Worm (Caenorhabditis elegans) whole organism, early embryonic: Measurements from ENCODE around the gene K08D8.11.

Source experiments
- B0310.2 ChIP-seq: sonication (generic microtip); optimal IDR thresholded peaks from 2 replicates; lab custom pipeline; 2016; ENCODE audit warnings: mild to moderate bottlenecking, missing genetic modification characterization, missing compliant biosample characterization
- F13C5.2 ChIP-seq: sonication (generic microtip); optimal IDR thresholded peaks from 2 replicates; lab custom pipeline; 2017; ENCODE audit warnings: mild to moderate bottlenecking, missing genetic modification characterization, inconsistent platforms, missing compliant biosample characterization
- aly-1 ChIP-seq: sonication (generic microtip); optimal IDR thresholded peaks from 2 replicates; lab custom pipeline; 2016; ENCODE audit warnings: missing genetic modification characterization, missing compliant biosample characterization
- ama-1 ChIP-seq: fragments of 150-350 bp; optimal IDR thresholded peaks from 2 replicates; lab custom pipeline; 2014
- ceh-13 ChIP-seq: fragments of 200-800 bp; sonication (Bioruptor generic); optimal IDR thresholded peaks from 2 replicates; lab custom pipeline; 2018; ENCODE audit warnings: mild to moderate bottlenecking, missing genetic modification characterization, missing compliant biosample characterization
- ceh-36 ChIP-seq: sonication (generic microtip); optimal IDR thresholded peaks from 2 replicates; lab custom pipeline; 2016; ENCODE audit warnings: missing genetic modification characterization, inconsistent platforms, missing compliant biosample characterization
- ets-7 ChIP-seq: sonication (generic microtip); optimal IDR thresholded peaks from 2 replicates; lab custom pipeline; 2016; ENCODE audit warnings: missing genotype, missing genetic modification characterization, missing compliant biosample characterization
- flt-1 ChIP-seq: fragments of 200-800 bp; sonication (Bioruptor generic); IDR thresholded peaks from 2 replicates; pipeline ENCODE4 v1.3.6; 2022; ENCODE audit warnings: missing genetic modification characterization, missing compliant biosample characterization
- hmbx-1 ChIP-seq: sonication (generic microtip); optimal IDR thresholded peaks from 2 replicates; lab custom pipeline; 2016; ENCODE audit warnings: mild to moderate bottlenecking, missing genetic modification characterization, missing compliant biosample characterization
- hmg-4 ChIP-seq: fragments of 200-800 bp; sonication (Bioruptor generic); optimal IDR thresholded peaks from 2 replicates; lab custom pipeline; 2018; ENCODE audit warnings: mild to moderate bottlenecking, missing genetic modification characterization, missing compliant biosample characterization
- hnd-1 ChIP-seq: sonication (generic microtip); optimal IDR thresholded peaks from 2 replicates; lab custom pipeline; 2016; ENCODE audit warnings: missing genetic modification characterization, missing compliant biosample characterization
- pes-1 ChIP-seq: fragments of 200-800 bp; sonication (Bioruptor generic); IDR thresholded peaks from 2 replicates; pipeline ENCODE4 v1.3.6; 2022; ENCODE audit warnings: missing genetic modification reagents, missing genetic modification characterization, missing compliant biosample characterization
- scrt-1 ChIP-seq: fragments of 200-800 bp; sonication (Bioruptor generic); IDR thresholded peaks from 2 replicates; pipeline ENCODE4 v1.3.6; 2022; ENCODE audit warnings: missing genetic modification characterization, missing compliant biosample characterization
- sea-1 ChIP-seq: fragments of 200-800 bp; sonication (Bioruptor generic); conservative IDR thresholded peaks from 2 replicates; pipeline ENCODE4 v1.3.6; 2022; ENCODE audit warnings: missing genetic modification characterization, missing compliant biosample characterization
- tbx-11 ChIP-seq: fragments of 200-800 bp; sonication (Bioruptor generic); IDR thresholded peaks from 2 replicates; pipeline ENCODE4 v1.3.6; 2022; ENCODE audit warnings: missing genetic modification characterization, missing compliant biosample characterization
- tbx-37 ChIP-seq: fragments of 200-800 bp; sonication (Bioruptor generic); conservative IDR thresholded peaks from 2 replicates; pipeline ENCODE4 v1.3.6; 2022; ENCODE audit warnings: missing genetic modification reagents, missing genetic modification characterization, missing compliant biosample characterization
- tra-4 ChIP-seq: sonication (generic microtip); optimal IDR thresholded peaks from 2 replicates; lab custom pipeline; 2017; ENCODE audit warnings: missing genetic modification characterization, missing compliant biosample characterization

K08D8.11 gene

DNA sequence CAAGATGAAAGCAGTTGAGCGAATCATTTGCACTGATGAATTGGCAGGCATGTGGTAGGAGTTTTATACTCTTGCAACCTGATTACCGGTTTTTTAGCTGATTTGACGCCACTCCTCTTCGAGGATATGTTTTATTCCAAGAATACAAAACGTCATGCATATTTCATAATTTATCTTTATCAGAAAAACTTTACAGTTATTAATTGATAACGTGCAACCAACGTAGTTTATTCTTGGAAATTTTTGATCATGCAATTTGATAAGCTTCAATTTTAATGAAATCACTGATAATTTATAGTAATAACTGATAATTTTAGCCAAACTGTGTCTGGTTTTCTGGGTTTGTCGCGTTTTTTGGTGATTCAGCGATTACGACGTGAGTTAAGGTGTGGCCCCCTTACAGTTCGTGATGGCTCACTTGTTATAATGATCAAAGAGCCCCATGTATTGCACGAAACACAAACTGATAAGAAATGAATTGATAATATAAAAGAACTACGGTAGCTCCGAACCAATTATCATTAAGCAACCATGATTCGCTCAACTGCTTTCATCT is 41.2 kb downstream of the K08D8.11 start, which contains the start of the genes cld-1 and dod-21:
cld-1 (minus strand) TSS at position 51 of the 556 bp plus-strand sequence.
dod-21 (plus strand) TSS at position 518 of the 556 bp plus-strand sequence.
- TF ChIP-seq ets-7 (tag; lab: Kevin White, UChicago) (no peak), ama-1 (lab: Kevin White, UChicago) (no peak), scrt-1 (GFP tag; lab: Robert Waterston, UW) (no peak), F13C5.2 (tag; lab: Kevin White, UChicago) (no peak), hnd-1 (tag; lab: Kevin White, UChicago) (no peak), pes-1 (GFP tag; lab: Robert Waterston, UW) (no peak), tra-4 (no peak), hmbx-1 (tag; lab: Kevin White, UChicago) (no peak), tbx-37 (GFP tag; lab: Robert Waterston, UW) (no peak), tbx-11 (GFP tag; lab: Robert Waterston, UW) (no peak), sea-1 (GFP tag; lab: Robert Waterston, UW) (no peak), flt-1 (no peak), ceh-36 (tag; lab: Kevin White, UChicago) (no peak), aly-1 (tag; lab: Kevin White, UChicago) (no peak), B0310.2 (tag; lab: Kevin White, UChicago) (no peak), ceh-13 (GFP tag; lab: Kevin White, UChicago) (no peak)

DNA sequence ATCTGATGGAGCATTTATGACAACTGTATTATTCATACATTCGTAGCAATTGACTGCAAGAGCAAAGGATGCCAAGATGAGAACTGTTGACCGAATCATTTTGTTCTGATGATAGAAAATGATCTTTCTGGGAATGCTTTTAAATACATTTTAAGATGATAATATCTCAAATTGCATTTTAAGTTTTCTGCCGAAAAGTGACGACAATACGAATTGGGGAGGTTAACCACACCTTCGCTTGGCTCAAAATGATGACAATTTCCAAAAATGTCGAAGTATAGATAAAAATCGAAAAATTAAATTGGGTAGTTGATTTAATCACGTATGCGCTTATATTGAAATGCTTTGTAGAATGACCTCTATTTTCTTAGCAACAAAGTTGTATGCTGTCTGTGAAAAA is 46.2 kb downstream of the K08D8.11 start, which contains the start of gene dod-24:
dod-24 (minus strand) TSS at position 101 of the 400 bp plus-strand sequence.
- TF ChIP-seq ceh-36 (tag; lab: Kevin White, UChicago) = no peak
- TF ChIP-seq ama-1 (lab: Kevin White, UChicago) = no peak
- TF ChIP-seq B0310.2 (tag; lab: Kevin White, UChicago) = no peak
- TF ChIP-seq aly-1 (tag; lab: Kevin White, UChicago) = no peak
- no peak for TF ChIP-seq scrt-1 (GFP tag; lab: Robert Waterston, UW)
- TF ChIP-seq pes-1 (GFP tag; lab: Robert Waterston, UW) = no peak
- no peak for TF ChIP-seq hnd-1 (tag; lab: Kevin White, UChicago)
- TF ChIP-seq flt-1 = no peak
- no peak for TF ChIP-seq tra-4
- TF ChIP-seq tbx-11 (GFP tag; lab: Robert Waterston, UW) = no peak
- TF ChIP-seq ets-7 (tag; lab: Kevin White, UChicago) = no peak
- no peak for TF ChIP-seq F13C5.2 (tag; lab: Kevin White, UChicago)

DNA sequence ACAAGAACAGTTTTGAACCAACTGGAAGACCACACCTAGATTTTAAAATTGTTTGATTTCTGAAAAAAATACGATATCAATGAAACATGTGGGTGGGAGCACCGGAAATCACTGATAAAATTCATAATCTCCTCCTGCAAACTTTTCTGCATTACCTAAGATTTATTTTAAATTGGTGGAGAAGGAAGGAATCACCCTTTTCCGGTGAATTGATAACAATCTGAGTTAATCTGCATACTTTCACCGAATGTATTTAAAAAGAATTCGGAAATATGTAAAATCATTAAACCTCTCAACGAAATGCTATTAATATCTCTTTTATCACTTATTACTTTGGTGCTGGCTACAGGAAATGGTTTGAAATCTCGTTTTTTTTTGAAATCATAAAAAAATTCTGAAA is 47.5 kb downstream of the K08D8.11 start, which contains the start of gene dct-19:
dct-19 (plus strand) TSS at position 301 of the 400 bp plus-strand sequence.
- TF ChIP-seq hmg-4 = no peak
- TF ChIP-seq B0310.2 (tag; lab: Kevin White, UChicago) = no peak
- no peak for TF ChIP-seq ets-7 (tag; lab: Kevin White, UChicago)
- no peak for TF ChIP-seq ceh-13 (GFP tag; lab: Kevin White, UChicago)
- no peak for TF ChIP-seq aly-1 (tag; lab: Kevin White, UChicago)
- TF ChIP-seq hmbx-1 (tag; lab: Kevin White, UChicago) = no peak
- no peak for TF ChIP-seq sea-1 (GFP tag; lab: Robert Waterston, UW)
- TF ChIP-seq ceh-36 (tag; lab: Kevin White, UChicago) = no peak
- TF ChIP-seq tra-4 = no peak
- TF ChIP-seq ama-1 (lab: Kevin White, UChicago) = no peak
- no peak for TF ChIP-seq F13C5.2 (tag; lab: Kevin White, UChicago)
- TF ChIP-seq hnd-1 (tag; lab: Kevin White, UChicago) = no peak
- TF ChIP-seq pes-1 (GFP tag; lab: Robert Waterston, UW) = no peak
- TF ChIP-seq tbx-11 (GFP tag; lab: Robert Waterston, UW) = no peak
